Fruit fly (Drosophila melanogaster) whole organism, embryonic: Measurements from ENCODE around the gene swa.

Experiments
- Abd-B ChIP-seq: fragments of 200-800 bp; sonication (Bioruptor generic); optimal IDR thresholded peaks from 2 replicates; lab custom pipeline; 2018; ENCODE audit warnings: missing biosample characterization, mild to moderate bottlenecking, missing genetic modification characterization, moderate library complexity
- Antp ChIP-seq: fragments of 200-800 bp; sonication (Bioruptor generic); optimal IDR thresholded peaks from 3 replicates; lab custom pipeline; 2016; ENCODE audit warnings: missing biosample characterization, missing genetic modification characterization
- Asciz ChIP-seq: fragments of 200-800 bp; sonication (Bioruptor generic); optimal IDR thresholded peaks from 2 replicates; lab custom pipeline; 2017; ENCODE audit warnings: missing biosample characterization, mild to moderate bottlenecking, missing genetic modification characterization, missing genetic modification reagents
- C15 ChIP-seq: fragments of 200-800 bp; sonication (Bioruptor generic); IDR thresholded peaks from 3 replicates; pipeline ENCODE4 v1.3.6; 2022; ENCODE audit warnings: missing biosample characterization, missing genetic modification characterization
- CG10321 ChIP-seq: fragments of 200-800 bp; sonication (Bioruptor generic); IDR thresholded peaks from 2 replicates; pipeline ENCODE4 v1.3.6; 2022; ENCODE audit warnings: missing biosample characterization, missing genetic modification characterization
- CG12104 ChIP-seq: fragments of 200-800 bp; sonication (Bioruptor generic); optimal IDR thresholded peaks from 3 replicates; lab custom pipeline; 2016; ENCODE audit warnings: missing biosample characterization, missing genetic modification characterization
- CG13287 ChIP-seq: fragments of 200-800 bp; sonication (Bioruptor generic); IDR thresholded peaks from 2 replicates; pipeline ENCODE4 v1.3.6; 2022; ENCODE audit warnings: missing biosample characterization, missing genetic modification characterization; ENCODE audit not compliant: partially characterized antibody
- CG14860 ChIP-seq: fragments of 200-800 bp; sonication (Bioruptor generic); IDR thresholded peaks from 3 replicates; pipeline ENCODE4 v1.3.6; 2022; ENCODE audit warnings: missing biosample characterization, missing genetic modification characterization; ENCODE audit not compliant: partially characterized antibody
- CG14965 ChIP-seq: fragments of 200-800 bp; sonication (Bioruptor generic); optimal IDR thresholded peaks from 2 replicates; lab custom pipeline; 2016; ENCODE audit warnings: missing biosample characterization, missing genetic modification characterization, borderline replicate concordance
- CG15514 ChIP-seq: fragments of 200-800 bp; sonication (Bioruptor generic); optimal IDR thresholded peaks from 3 replicates; lab custom pipeline; 2017; ENCODE audit warnings: missing biosample characterization, missing genetic modification characterization, mild to moderate bottlenecking, moderate library complexity, missing genetic modification reagents
- CG16813 ChIP-seq: fragments of 200-800 bp; sonication (Bioruptor generic); IDR thresholded peaks from 3 replicates; pipeline ENCODE4 v1.3.6; 2022; ENCODE audit warnings: missing biosample characterization, missing genetic modification characterization; ENCODE audit not compliant: partially characterized antibody
- CG30431 ChIP-seq: fragments of 200-800 bp; sonication (Bioruptor generic); optimal IDR thresholded peaks from 2 replicates; lab custom pipeline; 2017; ENCODE audit warnings: missing biosample characterization, missing genetic modification characterization
- CG34376 ChIP-seq: fragments of 200-800 bp; sonication (Bioruptor generic); optimal IDR thresholded peaks from 2 replicates; lab custom pipeline; 2018; ENCODE audit warnings: missing biosample characterization, mild to moderate bottlenecking, missing genetic modification characterization
- CG43689 ChIP-seq: fragments of 200-800 bp; sonication (Bioruptor generic); IDR thresholded peaks from 2 replicates; pipeline ENCODE4 v1.3.6; 2022; ENCODE audit warnings: missing biosample characterization, missing genetic modification characterization
- CG6654 ChIP-seq: fragments of 200-800 bp; sonication (Bioruptor generic); optimal IDR thresholded peaks from 2 replicates; lab custom pipeline; 2017; ENCODE audit warnings: missing biosample characterization, mild to moderate bottlenecking, missing genetic modification characterization
- CG7357 ChIP-seq: fragments of 200-800 bp; sonication (Bioruptor generic); IDR thresholded peaks from 3 replicates; pipeline ENCODE4 v1.3.6; 2022; ENCODE audit warnings: missing biosample characterization, missing genetic modification characterization
- CG7745 ChIP-seq: fragments of 200-800 bp; sonication (Bioruptor generic); optimal IDR thresholded peaks from 2 replicates; lab custom pipeline; 2018; ENCODE audit warnings: missing biosample characterization, mild to moderate bottlenecking, missing genetic modification characterization, moderate library complexity
- CG8765 ChIP-seq: fragments of 200-800 bp; sonication (Bioruptor generic); IDR thresholded peaks from 2 replicates; pipeline ENCODE4 v1.3.6; 2022; ENCODE audit warnings: missing biosample characterization, missing genetic modification characterization
- CG9817 ChIP-seq: fragments of 200-800 bp; sonication (Bioruptor generic); optimal IDR thresholded peaks from 2 replicates; lab custom pipeline; 2018; ENCODE audit warnings: missing biosample characterization, mild to moderate bottlenecking, missing genetic modification characterization, moderate library complexity
- Chrac-16 ChIP-seq: fragments of 200-800 bp; sonication (Bioruptor generic); optimal IDR thresholded peaks from 3 replicates; lab custom pipeline; 2016; ENCODE audit warnings: missing biosample characterization, missing genetic modification characterization
- Fer2 ChIP-seq: fragments of 200-800 bp; sonication (Bioruptor generic); optimal IDR thresholded peaks from 2 replicates; lab custom pipeline; 2018; ENCODE audit warnings: missing biosample characterization, mild to moderate bottlenecking, missing genetic modification characterization, moderate library complexity
- H2.0 ChIP-seq: fragments of 200-800 bp; sonication (Bioruptor generic); IDR thresholded peaks from 2 replicates; pipeline ENCODE4 v1.3.6; 2022; ENCODE audit warnings: missing biosample characterization, missing genetic modification characterization
- Hey ChIP-seq: fragments of 200-800 bp; sonication (Bioruptor generic); optimal IDR thresholded peaks from 3 replicates; lab custom pipeline; 2018; ENCODE audit warnings: missing biosample characterization, mild to moderate bottlenecking, missing genetic modification characterization
- HmgD ChIP-seq: fragments of 200-800 bp; sonication (Bioruptor generic); optimal IDR thresholded peaks from 3 replicates; lab custom pipeline; 2016; ENCODE audit warnings: missing biosample characterization, missing genetic modification characterization
- NC2β ChIP-seq: fragments of 200-800 bp; sonication (Bioruptor generic); optimal IDR thresholded peaks from 2 replicates; lab custom pipeline; 2016; ENCODE audit warnings: missing biosample characterization, missing genetic modification characterization
- NFAT ChIP-seq: fragments of 200-800 bp; sonication (Bioruptor generic); IDR thresholded peaks from 2 replicates; pipeline ENCODE4 v1.3.6; 2022; ENCODE audit warnings: missing biosample characterization, missing genetic modification characterization
- Nf-YC ChIP-seq: fragments of 200-800 bp; optimal IDR thresholded peaks from 3 replicates; lab custom pipeline; 2019; ENCODE audit warnings: missing biosample characterization, mild to moderate bottlenecking, missing genetic modification characterization, moderate library complexity
- Ptx1 ChIP-seq: fragments of 200-800 bp; sonication (Bioruptor generic); IDR thresholded peaks from 2 replicates; pipeline ENCODE4 v1.3.6; 2022; ENCODE audit warnings: missing biosample characterization, missing genetic modification characterization
- Sry-δ ChIP-seq: fragments of 200-800 bp; sonication (Bioruptor generic); optimal IDR thresholded peaks from 2 replicates; lab custom pipeline; 2016; ENCODE audit warnings: missing biosample characterization, missing genetic modification characterization
- YL-1 ChIP-seq: fragments of 200-800 bp; sonication (Bioruptor generic); optimal IDR thresholded peaks from 3 replicates; lab custom pipeline; 2017; ENCODE audit warnings: missing biosample characterization, mild to moderate bottlenecking, missing genetic modification characterization
- amos ChIP-seq: fragments of 200-800 bp; sonication (Bioruptor generic); IDR thresholded peaks from 2 replicates; pipeline ENCODE4 v1.3.6; 2022; ENCODE audit warnings: missing biosample characterization, missing genetic modification characterization; ENCODE audit not compliant: partially characterized antibody
- corto ChIP-seq: fragments of 200-800 bp; sonication (Bioruptor generic); optimal IDR thresholded peaks from 2 replicates; lab custom pipeline; 2016; ENCODE audit warnings: missing biosample characterization, mild to moderate bottlenecking, missing genetic modification characterization, moderate library complexity
- crp ChIP-seq, 2 experiments: fragments of 200-800 bp; sonication (Bioruptor generic); optimal IDR thresholded peaks; 2 replicates in 1 of 2; 3 replicates in 1 of 2; lab custom pipeline; 2017; ENCODE audit warnings: missing biosample characterization in 2 of 2, missing genetic modification characterization in 2 of 2, mild to moderate bottlenecking in 1 of 2, moderate library complexity in 1 of 2
- dmrt11E ChIP-seq: fragments of 200-800 bp; sonication (Bioruptor generic); optimal IDR thresholded peaks from 3 replicates; lab custom pipeline; 2018; ENCODE audit warnings: missing biosample characterization, mild to moderate bottlenecking, missing genetic modification characterization, moderate library complexity
- dpn ChIP-seq, 2 experiments: fragments of 200-800 bp; sonication (Bioruptor generic); optimal IDR thresholded peaks; 3 replicates each; lab custom pipeline; 2016; ENCODE audit warnings: missing biosample characterization in 2 of 2, missing genetic modification characterization in 2 of 2
- ftz-f1 ChIP-seq: fragments of 200-800 bp; sonication (Bioruptor generic); optimal IDR thresholded peaks from 2 replicates; lab custom pipeline; 2016; ENCODE audit warnings: missing biosample characterization, missing genetic modification characterization
- grn ChIP-seq: fragments of 200-800 bp; sonication (Bioruptor generic); optimal IDR thresholded peaks from 3 replicates; lab custom pipeline; 2017; ENCODE audit warnings: missing biosample characterization, missing genetic modification characterization
- hth ChIP-seq: fragments of >200 bp; optimal IDR thresholded peaks from 2 replicates; lab custom pipeline; 2017; ENCODE audit warnings: inconsistent platforms
- klu ChIP-seq: fragments of 200-800 bp; sonication (Bioruptor generic); IDR thresholded peaks from 2 replicates; pipeline ENCODE4 v1.3.6; 2022; ENCODE audit warnings: missing biosample characterization, missing genetic modification characterization
- kni ChIP-seq: fragments of 200-800 bp; sonication (Bioruptor generic); optimal IDR thresholded peaks from 3 replicates; lab custom pipeline; 2017; ENCODE audit warnings: mild to moderate bottlenecking, missing biosample characterization, missing genetic modification reagents, missing genetic modification characterization
- nerfin-2 ChIP-seq: fragments of 200-800 bp; sonication (Bioruptor generic); IDR thresholded peaks from 2 replicates; pipeline ENCODE4 v1.3.6; 2022; ENCODE audit warnings: missing biosample characterization, missing genetic modification characterization; ENCODE audit not compliant: partially characterized antibody
- pfk ChIP-seq: fragments of 200-800 bp; sonication (Bioruptor generic); optimal IDR thresholded peaks from 2 replicates; lab custom pipeline; 2018; ENCODE audit warnings: missing biosample characterization, mild to moderate bottlenecking, missing genetic modification characterization, moderate library complexity
- pnt ChIP-seq: fragments of 200-800 bp; sonication (Bioruptor generic); optimal IDR thresholded peaks from 3 replicates; lab custom pipeline; 2016; ENCODE audit warnings: missing biosample characterization, missing genetic modification characterization
- ranshi ChIP-seq: fragments of 200-800 bp; sonication (Bioruptor generic); IDR thresholded peaks from 2 replicates; pipeline ENCODE4 v1.3.6; 2022; ENCODE audit warnings: missing biosample characterization, missing genetic modification characterization
- row ChIP-seq: fragments of 200-800 bp; sonication (Bioruptor generic); IDR thresholded peaks from 3 replicates; pipeline ENCODE4 v1.3.6; 2022; ENCODE audit warnings: missing biosample characterization, missing genetic modification characterization
- shn ChIP-seq: fragments of 200-800 bp; sonication (Bioruptor generic); optimal IDR thresholded peaks from 3 replicates; lab custom pipeline; 2016; ENCODE audit warnings: missing biosample characterization, missing genetic modification characterization
- slou ChIP-seq: fragments of 200-800 bp; sonication (Bioruptor generic); optimal IDR thresholded peaks from 3 replicates; lab custom pipeline; 2016; ENCODE audit warnings: missing biosample characterization, missing genetic modification characterization
- sqz ChIP-seq: fragments of 200-800 bp; sonication (Bioruptor generic); optimal IDR thresholded peaks from 3 replicates; lab custom pipeline; 2018; ENCODE audit warnings: missing biosample characterization, mild to moderate bottlenecking, missing genetic modification characterization
- tup ChIP-seq: fragments of 200-800 bp; sonication (Bioruptor generic); optimal IDR thresholded peaks from 2 replicates; lab custom pipeline; 2016; ENCODE audit warnings: missing biosample characterization, mild to moderate bottlenecking, missing genetic modification characterization, moderate library complexity
- yki ChIP-seq: fragments of >200 bp; optimal IDR thresholded peaks from 3 replicates; lab custom pipeline; 2018
- zen ChIP-seq: fragments of 200-800 bp; sonication (Bioruptor generic); optimal IDR thresholded peaks from 3 replicates; lab custom pipeline; 2018; ENCODE audit warnings: missing biosample characterization, mild to moderate bottlenecking, missing genetic modification characterization, moderate library complexity

swa gene

DNA sequence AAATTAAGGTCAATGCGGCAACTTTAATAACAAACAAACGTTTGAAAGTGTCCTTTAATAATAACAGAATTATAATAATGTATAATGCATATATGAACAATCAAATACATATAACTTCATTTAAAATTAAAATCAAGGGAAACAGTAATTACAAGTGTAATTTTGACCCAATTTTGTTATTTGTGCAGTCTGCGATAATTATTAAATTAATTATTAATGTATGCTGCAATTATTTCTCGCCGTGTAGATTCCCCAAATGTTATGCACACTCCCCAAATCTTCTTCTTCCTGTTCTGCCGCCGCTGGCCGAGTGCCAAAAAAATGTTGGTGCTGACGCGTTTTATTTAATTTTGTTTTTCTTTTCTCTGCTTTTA lies 11.9 kb downstream of the swa start:
- TF ChIP-seq NFAT (GFP tag; lab: Robert Waterston, UW) (peak; percentile 67), crp (GFP tag; optimal IDR thresholded peaks at IDR 0.05; lab: Kevin White, UChicago) (peak in 1 of 2 experiments; percentile 33), hth (lab: Kevin White, UChicago) (no peak), pnt (GFP tag; lab: Kevin White, UChicago) (no peak), CG14965 (no peak), CG7357 (GFP tag; lab: Robert Waterston, UW) (peak; percentile 69), CG15514 (peak; percentile 67), row (peak; percentile 89), YL-1 (GFP tag; lab: Kevin White, UChicago) (peak; percentile 61), corto (GFP tag; lab: Kevin White, UChicago) (no peak), slou (GFP tag; lab: Kevin White, UChicago) (peak; percentile 52), HmgD (GFP tag; lab: Kevin White, UChicago) (no peak), pfk (GFP tag; lab: Kevin White, UChicago) (no peak), Asciz (GFP tag; lab: Kevin White, UChicago) (peak; percentile 84), sqz (GFP tag; lab: Kevin White, UChicago) (peak; percentile 84), Hey (tag; lab: Kevin White, UChicago) (peak; percentile 46), klu (GFP tag; lab: Robert Waterston, UW) (peak; percentile 77), Abd-B (GFP tag; lab: Kevin White, UChicago) (peak; percentile 80), CG43689 (GFP tag; lab: Robert Waterston, UW) (peak; percentile 49), CG6654 (GFP tag; lab: Kevin White, UChicago) (peak; percentile 59), dmrt11E (tag; lab: Kevin White, UChicago) (peak; percentile 89), amos (no peak), CG14860 (no peak), NC2β (GFP tag; lab: Kevin White, UChicago) (no peak), C15 (0 out of 3 replicates have a peak, but pooled peaks have one; percentile 22), dpn (GFP tag; optimal IDR thresholded peaks at IDR 0.05; lab: Kevin White, UChicago) (peak; percentile 57 to 77), zen (tag; lab: Kevin White, UChicago) (peak; percentile 76), Ptx1 (GFP tag; lab: Robert Waterston, UW) (peak; percentile 82), CG13287 (GFP tag; lab: Robert Waterston, UW) (no peak), grn (GFP tag; lab: Kevin White, UChicago) (no peak), Fer2 (tag; lab: Kevin White, UChicago) (peak; percentile 75), CG8765 (GFP tag; lab: Robert Waterston, UW) (peak; percentile 55), H2.0 (GFP tag; lab: Robert Waterston, UW) (peak; percentile 68), CG10321 (GFP tag; lab: Robert Waterston, UW) (peak; percentile 47; the same call in 1 of the 2 replicates), CG16813 (GFP tag; lab: Robert Waterston, UW) (no peak), nerfin-2 (GFP tag; lab: Robert Waterston, UW) (no peak), CG34376 (GFP tag; lab: Kevin White, UChicago) (peak; percentile 83), kni (GFP tag; lab: Kevin White, UChicago) (peak; percentile 54), CG9817 (peak; percentile 84), Nf-YC (peak; percentile 83), Antp (GFP tag; lab: Kevin White, UChicago) (no peak), yki (no peak), shn (GFP tag; lab: Kevin White, UChicago) (no peak), ftz-f1 (no peak), ranshi (GFP tag; lab: Robert Waterston, UW) (peak; percentile 61), tup (GFP tag; lab: Kevin White, UChicago) (peak; percentile 13), Chrac-16 (GFP tag; lab: Kevin White, UChicago) (peak; percentile 77), CG12104 (GFP tag; lab: Kevin White, UChicago) (peak; percentile 82), CG7745 (no peak), Sry-δ (no peak), CG30431 (GFP tag; lab: Kevin White, UChicago) (peak; percentile 66)
